Worm (Caenorhabditis elegans): ENCODE measurements around the gene T16G1.13.

ce11 chrV:12988256-12988655, 38.5 kb downstream of the T16G1.13 start, which contains the start of gene F15B9.8:
- TF ChIP-seq ref-1 (GFP tag; conservative IDR thresholded peaks at IDR 0.05), result no peak
- TF ChIP-seq ztf-29 (GFP tag; IDR thresholded peaks at IDR 0.05), result no peak
- TF ChIP-seq klf-2 (GFP tag; conservative IDR thresholded peaks at IDR 0.05), result no peak
- TF ChIP-seq tab-1 (GFP tag; IDR thresholded peaks at IDR 0.05), result no peak
- TF ChIP-seq flt-1 (GFP tag; IDR thresholded peaks at IDR 0.05), result no peak

All from whole organism, midembryonic.